Worm (Caenorhabditis elegans) whole organism, early embryonic: ENCODE data around the gene ceh-31.
A peak's percentile ranks its signal among the peaks of the same experiment; 100 is the strongest.

Experiments
- B0310.2 ChIP-seq: sonication (generic microtip); optimal IDR thresholded peaks from 2 replicates; lab custom pipeline; 2016; ENCODE audit warnings: mild to moderate bottlenecking, missing genetic modification characterization, missing compliant biosample characterization
- F13C5.2 ChIP-seq: sonication (generic microtip); optimal IDR thresholded peaks from 2 replicates; lab custom pipeline; 2017; ENCODE audit warnings: mild to moderate bottlenecking, missing genetic modification characterization, inconsistent platforms, missing compliant biosample characterization
- aly-1 ChIP-seq: sonication (generic microtip); optimal IDR thresholded peaks from 2 replicates; lab custom pipeline; 2016; ENCODE audit warnings: missing genetic modification characterization, missing compliant biosample characterization
- ama-1 ChIP-seq: fragments of 150-350 bp; optimal IDR thresholded peaks from 2 replicates; lab custom pipeline; 2014
- ceh-13 ChIP-seq: fragments of 200-800 bp; sonication (Bioruptor generic); optimal IDR thresholded peaks from 2 replicates; lab custom pipeline; 2018; ENCODE audit warnings: mild to moderate bottlenecking, missing genetic modification characterization, missing compliant biosample characterization
- ceh-36 ChIP-seq: sonication (generic microtip); optimal IDR thresholded peaks from 2 replicates; lab custom pipeline; 2016; ENCODE audit warnings: missing genetic modification characterization, inconsistent platforms, missing compliant biosample characterization
- ets-7 ChIP-seq: sonication (generic microtip); optimal IDR thresholded peaks from 2 replicates; lab custom pipeline; 2016; ENCODE audit warnings: missing genotype, missing genetic modification characterization, missing compliant biosample characterization
- flt-1 ChIP-seq: fragments of 200-800 bp; sonication (Bioruptor generic); IDR thresholded peaks from 2 replicates; pipeline ENCODE4 v1.3.6; 2022; ENCODE audit warnings: missing genetic modification characterization, missing compliant biosample characterization
- hmbx-1 ChIP-seq: sonication (generic microtip); optimal IDR thresholded peaks from 2 replicates; lab custom pipeline; 2016; ENCODE audit warnings: mild to moderate bottlenecking, missing genetic modification characterization, missing compliant biosample characterization
- hmg-4 ChIP-seq: fragments of 200-800 bp; sonication (Bioruptor generic); optimal IDR thresholded peaks from 2 replicates; lab custom pipeline; 2018; ENCODE audit warnings: mild to moderate bottlenecking, missing genetic modification characterization, missing compliant biosample characterization
- hnd-1 ChIP-seq: sonication (generic microtip); optimal IDR thresholded peaks from 2 replicates; lab custom pipeline; 2016; ENCODE audit warnings: missing genetic modification characterization, missing compliant biosample characterization
- pes-1 ChIP-seq: fragments of 200-800 bp; sonication (Bioruptor generic); IDR thresholded peaks from 2 replicates; pipeline ENCODE4 v1.3.6; 2022; ENCODE audit warnings: missing genetic modification reagents, missing genetic modification characterization, missing compliant biosample characterization
- scrt-1 ChIP-seq: fragments of 200-800 bp; sonication (Bioruptor generic); IDR thresholded peaks from 2 replicates; pipeline ENCODE4 v1.3.6; 2022; ENCODE audit warnings: missing genetic modification characterization, missing compliant biosample characterization
- sea-1 ChIP-seq: fragments of 200-800 bp; sonication (Bioruptor generic); conservative IDR thresholded peaks from 2 replicates; pipeline ENCODE4 v1.3.6; 2022; ENCODE audit warnings: missing genetic modification characterization, missing compliant biosample characterization
- tbx-11 ChIP-seq: fragments of 200-800 bp; sonication (Bioruptor generic); IDR thresholded peaks from 2 replicates; pipeline ENCODE4 v1.3.6; 2022; ENCODE audit warnings: missing genetic modification characterization, missing compliant biosample characterization
- tbx-37 ChIP-seq: fragments of 200-800 bp; sonication (Bioruptor generic); conservative IDR thresholded peaks from 2 replicates; pipeline ENCODE4 v1.3.6; 2022; ENCODE audit warnings: missing genetic modification reagents, missing genetic modification characterization, missing compliant biosample characterization
- tra-4 ChIP-seq: sonication (generic microtip); optimal IDR thresholded peaks from 2 replicates; lab custom pipeline; 2017; ENCODE audit warnings: missing genetic modification characterization, missing compliant biosample characterization

ceh-31 gene

ce11 chrX:3070322-3070721, at the start of gene ceh-31:
TSS of gene ceh-31 (minus strand) at chrX:3070422.
- TF ChIP-seq pes-1 (GFP tag; lab: Robert Waterston, UW) (no peak), tra-4 (no peak), aly-1 (tag; lab: Kevin White, UChicago) (no peak), hmbx-1 (tag; lab: Kevin White, UChicago) (no peak), scrt-1 (no peak), ceh-36 (no peak), flt-1 (GFP tag; lab: Robert Waterston, UW) (no peak), ets-7 (tag; lab: Kevin White, UChicago) (no peak), hnd-1 (tag; lab: Kevin White, UChicago) (no peak), sea-1 (no peak), B0310.2 (no peak), tbx-11 (GFP tag; lab: Robert Waterston, UW) (no peak), ceh-13 (GFP tag; lab: Kevin White, UChicago) (no peak), tbx-37 (GFP tag; lab: Robert Waterston, UW) (no peak), hmg-4 (GFP tag; lab: Kevin White, UChicago) (no peak), ama-1 (lab: Kevin White, UChicago) (no peak), F13C5.2 (no peak)

DNA sequence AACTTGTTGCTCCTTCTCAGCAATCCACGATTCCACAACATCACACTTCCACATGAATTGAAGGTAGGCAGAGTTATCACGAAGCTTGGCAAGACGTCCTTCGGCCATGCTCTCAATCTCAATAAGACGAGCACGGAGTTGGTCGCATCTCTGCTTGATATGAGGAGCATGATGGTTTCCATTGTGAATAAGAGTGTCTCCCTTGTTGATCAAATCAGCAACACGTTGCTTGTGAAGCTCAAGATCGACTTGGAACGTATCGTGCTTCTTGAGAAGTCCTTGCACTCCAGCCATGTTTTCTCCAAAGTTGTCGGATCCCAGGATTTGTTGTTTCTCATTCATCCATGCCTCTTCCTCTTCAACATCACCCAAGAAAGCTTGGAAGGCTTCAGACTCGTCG, 49.4 kb upstream of the ceh-31 start:
- TF ChIP-seq hmg-4 (GFP tag; lab: Kevin White, UChicago) = no peak
- no peak for TF ChIP-seq tbx-37 (GFP tag; lab: Robert Waterston, UW)
- no peak for TF ChIP-seq aly-1 (tag; lab: Kevin White, UChicago)

DNA sequence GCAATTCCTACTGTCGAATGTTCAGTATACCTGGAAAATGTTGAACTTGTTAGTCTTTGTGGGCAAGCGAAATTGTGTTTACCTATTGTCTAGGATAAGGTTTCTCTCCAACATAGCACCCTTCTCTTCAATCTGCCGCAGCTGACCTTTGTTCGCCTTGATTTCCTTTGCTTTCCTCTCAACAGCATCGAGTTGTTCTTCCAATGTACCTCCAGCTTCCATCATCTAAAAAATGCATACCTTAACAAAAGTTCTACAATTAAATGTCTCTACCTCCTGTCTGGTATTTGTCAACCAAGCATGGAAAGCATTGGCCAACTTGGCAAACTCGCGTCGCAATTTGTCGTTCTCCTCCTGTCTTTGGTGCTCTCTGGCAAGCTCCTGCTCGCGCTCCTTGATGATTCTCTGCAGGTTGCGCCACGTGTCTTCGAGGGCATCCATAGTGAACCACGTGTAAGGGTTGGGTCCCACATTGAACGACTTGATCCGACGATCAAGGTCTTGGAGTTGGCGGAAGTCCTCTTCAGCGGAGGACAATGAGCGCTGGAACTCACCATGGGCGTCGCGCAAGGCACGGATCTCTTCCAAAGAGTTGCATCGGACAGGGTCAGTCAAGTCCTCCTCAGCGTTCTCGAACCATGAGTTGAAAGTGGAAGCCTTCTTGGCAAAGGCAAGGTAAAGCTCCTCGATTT, 48.5 kb upstream of the ceh-31 start:
- TF ChIP-seq ama-1 (lab: Kevin White, UChicago) = peak; percentile 39
- TF ChIP-seq pes-1 (GFP tag; lab: Robert Waterston, UW) = no peak

DNA sequence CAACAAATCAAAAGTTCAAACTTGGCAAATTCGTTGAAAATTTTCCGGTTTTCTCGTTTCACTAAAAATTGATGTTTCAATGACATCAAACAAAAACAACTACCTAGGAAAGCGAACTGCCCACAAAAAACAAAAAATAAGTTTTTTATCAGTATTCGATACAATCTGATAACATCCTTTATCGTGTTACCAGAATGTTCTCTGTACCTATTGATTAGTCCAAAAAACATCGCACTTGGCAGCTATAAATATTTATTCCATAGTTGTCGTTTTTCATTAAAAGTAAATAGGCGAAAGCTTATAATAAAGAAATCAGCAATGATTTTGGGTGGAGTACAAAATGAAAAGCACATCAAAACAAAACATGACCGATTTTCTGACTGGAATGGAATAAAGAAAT, 47.0 kb upstream of the ceh-31 start:
- TF ChIP-seq tbx-37 (GFP tag; lab: Robert Waterston, UW) (no peak), ama-1 (lab: Kevin White, UChicago) (peak; percentile 40)

- no peak for TF ChIP-seq hmbx-1 (tag; lab: Kevin White, UChicago)
- TF ChIP-seq F13C5.2 = peak; percentile 30
- TF ChIP-seq aly-1 (tag; lab: Kevin White, UChicago) = no peak
- no peak for TF ChIP-seq tbx-11 (GFP tag; lab: Robert Waterston, UW)
- no peak for TF ChIP-seq sea-1
- TF ChIP-seq B0310.2 = no peak
- peak; percentile 52; the same call in 1 of the 2 replicates for TF ChIP-seq pes-1 (GFP tag; lab: Robert Waterston, UW)
- TF ChIP-seq ets-7 (tag; lab: Kevin White, UChicago) = no peak
- no peak for TF ChIP-seq tbx-37 (GFP tag; lab: Robert Waterston, UW)
- TF ChIP-seq hnd-1 (tag; lab: Kevin White, UChicago) = no peak
- no peak for TF ChIP-seq ceh-13 (GFP tag; lab: Kevin White, UChicago)
- TF ChIP-seq hmg-4 (GFP tag; lab: Kevin White, UChicago) = peak; percentile 21
- no peak for TF ChIP-seq ama-1 (lab: Kevin White, UChicago)
- TF ChIP-seq tra-4 = no peak
- TF ChIP-seq flt-1 (GFP tag; lab: Robert Waterston, UW) = no peak
- no peak for TF ChIP-seq scrt-1
- no peak for TF ChIP-seq ceh-36
Measured at ce11 chrX:3116033-3116876, 46.0 kb upstream of the ceh-31 start, which contains the start of gene mai-1. TSS of gene mai-1 (minus strand) at chrX:3116589.

- no peak for TF ChIP-seq scrt-1
- TF ChIP-seq aly-1 (tag; lab: Kevin White, UChicago) = no peak
- no peak for TF ChIP-seq ceh-36
- no peak for TF ChIP-seq hmbx-1 (tag; lab: Kevin White, UChicago)
- TF ChIP-seq B0310.2 = no peak
- no peak for TF ChIP-seq ama-1 (lab: Kevin White, UChicago)
- no peak for TF ChIP-seq tbx-11 (GFP tag; lab: Robert Waterston, UW)
- no peak for TF ChIP-seq ceh-13 (GFP tag; lab: Kevin White, UChicago)
- no peak for TF ChIP-seq hnd-1 (tag; lab: Kevin White, UChicago)
- TF ChIP-seq sea-1 = no peak
- no peak for TF ChIP-seq pes-1 (GFP tag; lab: Robert Waterston, UW)
- no peak for TF ChIP-seq tbx-37 (GFP tag; lab: Robert Waterston, UW)
- TF ChIP-seq ets-7 (tag; lab: Kevin White, UChicago) = no peak
- TF ChIP-seq hmg-4 (GFP tag; lab: Kevin White, UChicago) = no peak
- no peak for TF ChIP-seq F13C5.2
- no peak for TF ChIP-seq tra-4
- TF ChIP-seq flt-1 (GFP tag; lab: Robert Waterston, UW) = no peak
Measured at ce11 chrX:3115134-3116032, 45.2 kb upstream of the ceh-31 start.
